Fruit fly (Drosophila melanogaster): ENCODE measurements around the gene CG16826.

dm6 chr2L:13368940-13369339 lies 21.4 kb downstream of the CG16826 start, which contains the start of gene CG31855:
- no peak for TF ChIP-seq ttk (optimal IDR thresholded peaks at IDR 0.05)
- TF ChIP-seq psq (optimal IDR thresholded peaks at IDR 0.05): no peak
- TF ChIP-seq insv (optimal IDR thresholded peaks at IDR 0.05): no peak
- TF ChIP-seq Myc (optimal IDR thresholded peaks at IDR 0.05): no peak

Measured in Kc167 (cell line).